Fruit fly (Drosophila melanogaster): ENCODE results near the gene CG6425.

The CG6425 gene

DNA sequence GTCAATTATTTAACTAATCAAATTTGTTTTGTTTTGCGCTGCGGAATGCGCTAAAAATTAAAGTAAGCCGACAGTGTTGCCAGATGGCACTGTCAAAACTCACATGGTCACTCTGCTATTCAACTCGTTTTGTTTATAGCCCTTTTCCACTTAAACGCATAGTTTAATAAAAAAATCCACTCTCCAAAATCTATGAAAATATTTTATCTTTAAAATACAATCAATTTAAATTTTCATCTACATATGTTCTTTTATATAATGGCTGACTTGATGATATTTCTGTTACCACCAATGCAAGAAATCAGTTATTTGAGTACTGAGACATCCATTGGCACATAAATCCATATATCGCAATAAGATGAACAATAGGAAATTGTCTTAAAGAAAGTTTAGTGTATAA lies at the start of gene CG6425:
Gene CG6425 (minus strand): TSS at position 95 of the 400 bp plus-strand sequence.
- TF ChIP-seq CTCF (optimal IDR thresholded peaks at IDR 0.05): peak in 1 of 2 experiments; percentile 20
- no peak for TF ChIP-seq CG8478 (optimal IDR thresholded peaks at IDR 0.05)

DNA sequence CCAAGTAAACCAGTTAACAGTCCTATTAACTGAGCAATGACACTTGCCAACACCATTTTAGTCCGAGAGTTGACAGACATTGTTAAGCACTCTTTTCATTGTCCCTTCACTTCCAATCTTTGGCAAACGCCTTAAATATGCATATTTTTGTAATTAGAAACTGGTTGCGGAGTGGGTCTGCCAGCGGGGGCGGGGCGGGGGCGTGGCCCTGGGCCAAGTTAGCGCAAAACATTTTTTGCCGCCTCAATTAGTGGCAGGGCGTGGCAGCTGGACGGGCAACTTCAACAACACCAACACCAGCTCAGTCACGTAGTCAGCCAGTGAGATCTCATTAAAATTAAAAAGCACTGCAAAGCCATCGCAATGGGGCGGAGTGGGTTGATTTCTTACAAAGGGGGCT lies 44.5 kb upstream of the CG6425 start:
- no peak for TF ChIP-seq CG8478 (optimal IDR thresholded peaks at IDR 0.05)
- TF ChIP-seq CTCF (optimal IDR thresholded peaks at IDR 0.05): no peak

DNA sequence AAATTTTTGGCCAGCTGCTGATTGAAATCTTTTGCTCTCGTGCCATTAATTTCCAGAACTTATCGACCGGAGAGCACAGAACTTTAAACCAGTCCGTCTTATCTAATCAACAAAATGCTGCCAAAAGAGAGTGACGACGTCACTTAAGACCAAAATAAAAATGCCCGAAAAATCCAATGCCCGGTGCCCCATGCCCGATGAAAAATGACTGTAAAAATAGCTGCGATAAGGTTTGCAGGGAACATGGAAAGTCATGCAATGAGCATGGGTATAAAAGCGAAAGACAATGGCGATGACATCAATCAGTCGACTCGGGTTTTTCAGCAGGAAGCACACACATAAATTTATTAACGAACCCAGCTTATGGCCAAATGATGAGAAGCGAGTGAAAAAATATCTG lies 20.1 kb upstream of the CG6425 start, which contains the start of gene CG14247:
Gene CG14247 (plus strand): TSS at position 301 of the 400 bp plus-strand sequence.
- no peak for TF ChIP-seq CG8478 (optimal IDR thresholded peaks at IDR 0.05)
- no peak for TF ChIP-seq CTCF (optimal IDR thresholded peaks at IDR 0.05)

DNA sequence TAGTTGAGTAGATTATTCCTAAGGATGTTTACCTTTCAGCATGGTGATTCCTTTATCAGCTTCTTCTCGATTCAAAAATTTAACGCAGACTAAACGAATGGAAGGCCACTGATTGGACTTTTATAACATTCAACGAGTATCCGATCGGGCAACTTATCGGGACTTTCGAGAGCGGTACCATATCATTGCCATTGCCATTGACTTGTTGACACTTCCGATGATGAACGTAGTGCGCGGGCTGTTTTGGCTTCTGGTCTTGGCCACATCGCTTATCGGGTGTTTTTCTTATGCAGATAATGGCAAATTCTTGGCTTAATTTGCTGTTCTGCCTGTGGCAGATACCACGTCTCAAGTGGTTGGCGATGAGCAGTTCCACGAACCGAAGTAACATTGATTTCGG lies 19.0 kb upstream of the CG6425 start, which contains the start of gene CG6403:
Gene CG6403 (minus strand): TSS at position 101 of the 400 bp plus-strand sequence.
- TF ChIP-seq CG8478 (optimal IDR thresholded peaks at IDR 0.05): no peak
- no peak for TF ChIP-seq CTCF (optimal IDR thresholded peaks at IDR 0.05)

DNA sequence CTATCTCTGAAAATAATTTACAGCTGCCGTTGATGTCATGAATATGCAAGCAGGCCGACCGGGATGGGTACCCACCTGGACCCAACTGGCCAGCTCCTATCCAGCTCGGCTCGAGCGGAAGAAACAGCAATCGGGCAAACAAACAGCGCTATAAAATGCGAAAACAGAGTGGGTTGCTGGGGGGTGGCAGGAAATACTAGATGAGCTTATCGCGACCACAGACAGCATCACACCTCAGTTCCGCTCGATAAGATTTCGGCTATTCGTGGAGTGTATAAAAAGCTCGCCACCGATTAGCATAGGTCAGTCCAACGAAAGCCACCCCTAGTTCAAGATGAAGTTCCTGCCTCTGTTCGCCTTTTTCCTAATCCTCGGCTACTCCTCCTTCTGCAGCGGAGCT lies 11.2 kb upstream of the CG6425 start, which contains the start of gene CG14245:
Gene CG14245 (plus strand): TSS at position 301 of the 400 bp plus-strand sequence.
- TF ChIP-seq CTCF (optimal IDR thresholded peaks at IDR 0.05) (no peak), CG8478 (optimal IDR thresholded peaks at IDR 0.05) (no peak)

DNA sequence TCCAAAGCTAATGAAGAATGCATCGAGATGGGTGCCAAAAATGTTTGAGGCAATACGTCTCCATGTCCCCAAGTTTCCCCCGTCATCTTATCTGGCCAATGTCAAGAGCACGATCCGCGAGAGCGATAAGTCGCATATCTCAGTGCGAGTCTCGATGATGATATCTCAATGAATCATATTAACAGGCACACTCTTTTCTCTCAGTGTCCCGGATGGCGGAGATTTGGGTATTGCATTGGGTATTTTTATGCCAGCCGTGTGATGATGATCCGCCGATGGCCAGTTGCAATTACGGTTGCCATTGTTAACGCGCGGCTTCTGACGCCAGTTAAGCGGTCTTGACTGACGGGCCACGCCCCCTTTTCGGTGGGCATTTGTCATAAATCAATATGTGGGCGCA lies 9.8 kb upstream of the CG6425 start, which contains the start of gene CG14246:
Gene CG14246 (plus strand): TSS at position 301 of the 400 bp plus-strand sequence.
- no peak for TF ChIP-seq CTCF (optimal IDR thresholded peaks at IDR 0.05)
- no peak for TF ChIP-seq CG8478 (optimal IDR thresholded peaks at IDR 0.05)

DNA sequence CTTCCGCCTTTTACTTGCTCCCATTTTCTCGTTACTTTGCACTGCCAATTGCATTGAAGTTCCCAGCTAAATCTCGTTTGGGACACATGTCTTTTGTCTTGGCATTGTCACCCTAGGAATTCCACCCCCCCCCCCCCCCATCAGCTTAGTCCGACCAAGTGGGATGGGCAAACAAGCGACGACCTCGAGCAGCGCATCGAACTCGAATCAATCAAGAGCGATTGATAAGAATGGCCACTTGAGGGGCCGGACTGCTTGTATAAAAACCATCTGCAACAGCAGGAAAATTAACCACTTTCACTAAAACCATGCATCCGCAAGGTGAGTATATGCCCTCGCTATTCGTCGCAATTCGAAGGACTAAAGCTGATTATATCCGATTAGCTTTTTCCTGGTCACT lies 8.6 kb upstream of the CG6425 start, which contains the start of gene CG14244:
Gene CG14244 (plus strand): TSS at position 301 of the 400 bp plus-strand sequence.
- TF ChIP-seq CG8478 (optimal IDR thresholded peaks at IDR 0.05) (no peak), CTCF (optimal IDR thresholded peaks at IDR 0.05) (no peak)

DNA sequence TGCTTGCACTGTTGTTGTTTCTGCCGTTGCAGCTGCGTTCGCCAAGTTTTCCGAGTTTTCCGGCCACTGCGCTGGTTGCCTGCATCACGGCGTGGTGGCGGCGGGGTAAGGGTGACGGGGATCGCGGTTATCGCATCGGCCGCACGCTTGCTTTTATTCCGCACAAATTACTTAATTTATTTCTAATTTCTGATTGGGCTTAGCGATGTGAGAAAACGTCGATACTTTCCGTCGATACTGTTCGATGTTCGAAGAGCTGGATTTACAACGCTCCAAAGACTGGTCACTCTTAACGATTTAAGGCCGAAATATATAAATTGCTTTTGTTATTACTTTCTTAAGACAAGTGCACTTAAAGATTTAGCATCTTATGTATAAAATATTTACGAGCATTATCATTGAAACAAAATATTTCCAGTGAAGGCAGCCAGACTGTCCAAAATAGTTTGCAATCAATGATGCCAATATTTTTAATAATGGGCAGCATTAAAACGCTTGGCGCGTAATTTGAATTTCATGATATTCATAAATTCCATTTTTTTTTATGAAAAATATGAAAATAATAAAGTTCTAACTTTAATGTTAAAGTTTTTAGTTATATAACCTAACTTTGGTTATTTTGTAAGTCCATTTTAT lies 7.9 kb upstream of the CG6425 start, which contains the start of gene CG6420:
Gene CG6420 (minus strand): TSS at position 240 of the 636 bp plus-strand sequence.
- TF ChIP-seq CG8478 (optimal IDR thresholded peaks at IDR 0.05) (no peak), CTCF (optimal IDR thresholded peaks at IDR 0.05) (no peak)

DNA sequence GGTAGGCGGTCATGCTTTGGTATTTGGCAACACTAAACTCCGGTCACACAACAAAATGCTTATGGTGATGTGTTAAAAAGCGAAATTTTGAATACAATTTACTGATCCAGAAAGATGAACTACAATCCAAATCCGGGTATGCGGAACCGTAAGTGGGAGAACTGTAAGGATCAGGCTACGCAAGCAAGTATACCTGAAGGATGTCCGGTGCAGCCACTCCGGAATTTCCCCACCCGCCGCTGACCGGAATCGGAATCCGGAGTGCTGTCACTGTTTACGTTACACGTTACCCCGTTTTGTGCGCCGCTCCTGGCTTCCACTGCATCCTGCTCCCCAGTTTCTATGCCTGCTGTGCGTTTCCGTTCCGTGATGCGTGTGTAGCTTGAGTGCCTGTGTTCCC lies 675 bp upstream of the CG6425 start, which contains the start of gene Yif1:
Gene Yif1 (plus strand): TSS at position 8 of the 400 bp plus-strand sequence.
- no peak for TF ChIP-seq CG8478 (optimal IDR thresholded peaks at IDR 0.05)
- no peak for TF ChIP-seq CTCF (optimal IDR thresholded peaks at IDR 0.05)

DNA sequence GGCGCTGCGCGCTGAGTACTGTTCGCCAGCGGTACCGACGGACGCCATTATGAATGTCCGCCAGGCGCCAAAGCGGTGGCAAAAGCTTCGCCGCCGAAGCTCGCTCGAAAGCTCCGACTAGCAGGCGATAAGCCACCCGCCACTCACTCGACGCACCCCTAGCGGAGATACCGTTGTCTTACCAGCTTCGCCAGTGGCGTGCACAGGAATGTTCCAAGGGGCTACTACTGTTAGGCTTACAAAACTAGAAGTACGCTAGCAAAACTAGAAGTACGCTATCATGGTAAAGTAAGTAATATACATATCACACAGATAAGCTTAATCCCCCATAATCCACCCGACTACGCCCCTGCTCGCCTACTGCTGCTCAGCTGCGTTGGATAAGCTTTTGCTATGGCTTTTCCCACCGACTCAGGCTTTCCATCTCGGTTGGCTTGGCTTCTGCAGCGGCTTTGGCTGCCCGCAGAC lies 3.0 kb downstream of the CG6425 start, which contains the start of gene amon:
Gene amon (minus strand): TSS at position 51 of the 468 bp plus-strand sequence.
- no peak for TF ChIP-seq CG8478 (optimal IDR thresholded peaks at IDR 0.05)
- TF ChIP-seq CTCF (optimal IDR thresholded peaks at IDR 0.05): no peak

DNA sequence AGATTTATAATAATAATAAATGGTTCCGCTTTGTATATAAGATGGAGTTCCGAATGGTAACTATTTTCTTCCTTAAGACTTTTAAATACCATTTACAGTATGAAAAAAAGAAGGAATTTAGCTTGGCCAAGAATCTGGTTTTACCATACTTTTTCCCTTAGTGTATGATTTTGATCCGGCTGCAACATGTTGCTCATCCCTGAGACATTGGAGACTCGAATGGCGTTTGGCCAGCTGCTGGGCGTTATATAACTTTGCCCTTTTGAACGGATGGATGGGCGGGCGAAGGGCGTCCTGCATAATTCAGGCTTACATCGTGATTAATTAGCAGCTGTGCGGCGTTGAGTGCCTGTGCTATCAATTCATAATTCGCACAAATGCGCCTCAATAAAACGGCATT lies 12.9 kb downstream of the CG6425 start:
- TF ChIP-seq CTCF (optimal IDR thresholded peaks at IDR 0.05) (no peak), CG8478 (optimal IDR thresholded peaks at IDR 0.05) (no peak)

DNA sequence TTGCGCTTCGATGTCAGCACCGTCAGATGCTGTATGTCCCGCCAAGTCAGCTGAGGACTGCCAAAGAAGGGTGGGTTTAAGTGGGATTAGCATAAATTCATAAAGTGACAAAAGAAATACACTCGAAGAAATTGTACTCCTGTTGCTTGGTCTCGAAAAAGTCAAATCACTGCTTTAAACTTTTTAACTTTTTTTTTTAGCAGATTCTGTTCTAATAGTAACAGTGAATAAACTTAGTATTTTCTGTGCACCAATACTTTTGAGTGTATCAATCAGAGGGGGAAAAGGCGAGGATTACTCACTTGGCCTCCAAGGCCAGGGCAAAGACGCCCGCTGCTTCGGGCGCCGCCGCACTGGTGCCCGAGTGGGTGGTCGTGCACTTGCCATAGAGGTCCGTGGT lies 17.1 kb downstream of the CG6425 start:
- no peak for TF ChIP-seq CTCF (optimal IDR thresholded peaks at IDR 0.05)
- no peak for TF ChIP-seq CG8478 (optimal IDR thresholded peaks at IDR 0.05)

DNA sequence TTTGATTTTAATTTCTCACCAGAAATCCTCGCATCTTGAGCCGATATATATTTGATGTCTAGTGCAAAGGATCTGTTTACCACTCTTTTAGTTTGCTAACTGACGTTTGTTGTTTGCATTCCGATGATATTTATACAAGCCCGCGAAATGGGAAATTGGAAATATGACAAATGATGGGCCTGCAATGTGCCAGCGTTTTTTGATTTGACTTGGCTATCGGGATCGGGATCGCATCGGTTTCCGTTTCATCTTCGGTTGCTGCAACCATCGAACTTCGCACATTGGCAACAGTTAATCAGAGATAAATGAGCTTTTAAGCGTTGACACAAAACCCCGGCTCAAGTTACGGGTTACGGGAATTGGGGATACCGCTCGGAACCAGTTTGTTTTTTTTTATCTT lies 23.7 kb downstream of the CG6425 start, which contains the start of gene TwdlQ:
Gene TwdlQ (minus strand): TSS at position 101 of the 400 bp plus-strand sequence.
- TF ChIP-seq CG8478 (optimal IDR thresholded peaks at IDR 0.05) (no peak), CTCF (optimal IDR thresholded peaks at IDR 0.05) (no peak)

DNA sequence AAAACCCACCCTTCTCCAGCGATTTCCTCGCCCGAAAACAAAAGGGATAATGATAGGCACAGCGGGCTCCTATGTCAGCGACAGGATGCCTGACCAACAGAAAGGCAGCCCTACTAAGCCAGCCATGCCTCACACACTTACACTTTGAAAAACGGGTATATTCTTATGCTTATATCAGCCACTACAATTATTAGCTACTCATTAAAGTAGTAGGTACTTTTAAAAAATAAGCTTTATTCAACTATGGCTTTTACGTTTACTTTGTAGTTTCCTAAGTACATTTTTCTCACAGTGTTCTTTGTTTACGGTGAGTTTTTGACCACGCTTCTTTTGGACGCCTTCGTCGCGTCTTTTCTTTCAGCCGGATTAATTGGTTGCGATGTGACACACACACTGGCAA lies 27.0 kb downstream of the CG6425 start:
- no peak for TF ChIP-seq CG8478 (optimal IDR thresholded peaks at IDR 0.05)
- no peak for TF ChIP-seq CTCF (optimal IDR thresholded peaks at IDR 0.05)

DNA sequence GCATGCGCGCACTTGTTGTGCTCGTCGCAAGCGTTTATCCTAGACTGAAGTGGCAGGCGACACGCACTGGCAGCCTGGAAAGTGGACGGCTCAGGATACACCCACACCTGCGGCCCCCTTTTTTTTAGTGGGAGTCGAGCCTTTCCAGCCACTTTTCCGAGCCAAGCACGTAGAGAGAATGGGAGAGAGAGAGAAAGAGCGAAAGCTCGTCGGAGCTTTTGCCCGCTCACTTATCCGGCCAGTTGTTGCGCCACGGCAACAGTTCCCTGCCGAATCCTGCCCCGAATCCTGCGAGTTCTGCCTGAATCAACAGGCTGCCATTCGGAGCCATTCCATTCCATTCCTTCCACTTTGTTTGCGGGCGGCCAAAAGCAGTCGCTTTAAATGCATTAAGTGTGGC lies 35.2 kb downstream of the CG6425 start, which contains the start of gene beat-VII:
Gene beat-VII (minus strand): TSS at position 20 of the 400 bp plus-strand sequence.
- TF ChIP-seq CTCF (optimal IDR thresholded peaks at IDR 0.05) (no peak), CG8478 (optimal IDR thresholded peaks at IDR 0.05) (no peak)

Data from S2 (cell line).